Worm (Caenorhabditis elegans): ENCODE measurements around the gene nrx-1.

ce11 chrV:10887564-10887963, 62.8 kb downstream of the nrx-1 start:
- TF ChIP-seq snpc-4 (tag; optimal IDR thresholded peaks at IDR 0.05) (no peak), aly-2 (tag; optimal IDR thresholded peaks at IDR 0.05) (no peak), ceh-90 (tag; optimal IDR thresholded peaks at IDR 0.05) (no peak), lin-15B (tag; optimal IDR thresholded peaks at IDR 0.05) (no peak), ama-1 (optimal IDR thresholded peaks at IDR 0.05) (peak; percentile 15), mef-2 (tag; optimal IDR thresholded peaks at IDR 0.05) (no peak), vab-15 (tag; optimal IDR thresholded peaks at IDR 0.05) (no peak), unc-130 (tag; optimal IDR thresholded peaks at IDR 0.05) (no peak), blmp-1 (tag; optimal IDR thresholded peaks at IDR 0.05) (no peak), ztf-11 (tag; optimal IDR thresholded peaks at IDR 0.05) (no peak)
